Worm (Caenorhabditis elegans) whole organism, L2 larva: ENCODE results near the gene F26D2.10.

Source experiments
- ama-1 ChIP-seq: fragments of 150-350 bp; optimal IDR thresholded peaks from 2 replicates; lab custom pipeline; 2018; ENCODE audit warnings: inconsistent platforms
- ceh-16 ChIP-seq: fragments of 150-350 bp; optimal IDR thresholded peaks from 2 replicates; lab custom pipeline; 2014; ENCODE audit warnings: missing biosample characterization, missing genetic modification characterization
- mdl-1 ChIP-seq, 2 experiments: fragments of 150-350 bp in 1 of 2; sonication (generic microtip) in 1 of 2; optimal IDR thresholded peaks; 2 replicates each; lab custom pipeline; 2017; ENCODE audit warnings: missing biosample characterization in 2 of 2, missing genetic modification characterization in 2 of 2
- nhr-6 ChIP-seq: fragments of 150-350 bp; optimal IDR thresholded peaks from 2 replicates; lab custom pipeline; 2014; ENCODE audit warnings: missing biosample characterization, missing genetic modification characterization
- unc-62 ChIP-seq: fragments of 150-350 bp; optimal IDR thresholded peaks from 2 replicates; lab custom pipeline; 2014; ENCODE audit warnings: missing biosample characterization, missing genetic modification reagents, missing genetic modification characterization
- ztf-4 ChIP-seq: fragments of 150-350 bp; optimal IDR thresholded peaks from 2 replicates; lab custom pipeline; 2014; ENCODE audit warnings: missing biosample characterization, missing genetic modification characterization

DNA sequence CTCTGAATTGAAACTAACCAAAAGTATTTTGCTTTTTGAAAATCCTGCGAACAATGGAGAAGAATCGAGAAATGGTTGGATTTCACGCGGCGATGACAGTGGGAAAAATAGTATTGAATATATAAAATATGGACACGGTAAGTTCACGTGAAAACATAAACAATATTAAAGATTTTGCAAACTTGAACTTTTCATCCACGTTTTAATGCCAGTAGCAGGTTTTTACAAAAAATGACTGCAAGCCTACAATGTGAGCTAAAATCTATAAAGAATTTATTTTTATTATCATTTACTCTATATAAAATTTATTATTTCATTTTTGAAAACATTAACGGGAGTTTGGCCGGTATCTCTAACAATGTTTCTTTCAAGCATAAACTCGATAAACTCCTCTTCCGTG lies at the start of gene F26D2.10:
- TF ChIP-seq unc-62 = no peak
- no peak for TF ChIP-seq ceh-16 (tag; lab: Kevin White, UChicago)
- no peak for TF ChIP-seq nhr-6 (tag; lab: Kevin White, UChicago)
- no peak for TF ChIP-seq ztf-4 (tag; lab: Kevin White, UChicago)
- TF ChIP-seq mdl-1 (tag; optimal IDR thresholded peaks at IDR 0.05; lab: Kevin White, UChicago) = no peak
- TF ChIP-seq ama-1 = no peak
